Worm (Caenorhabditis elegans) whole organism, dauer: ENCODE measurements around the gene rpl-39.

Experiments
- unc-62 ChIP-seq: sonication (generic microtip); optimal IDR thresholded peaks from 2 replicates; lab custom pipeline; 2017; ENCODE audit warnings: missing biosample characterization, missing genetic modification reagents, missing genetic modification characterization

Gene rpl-39

DNA sequence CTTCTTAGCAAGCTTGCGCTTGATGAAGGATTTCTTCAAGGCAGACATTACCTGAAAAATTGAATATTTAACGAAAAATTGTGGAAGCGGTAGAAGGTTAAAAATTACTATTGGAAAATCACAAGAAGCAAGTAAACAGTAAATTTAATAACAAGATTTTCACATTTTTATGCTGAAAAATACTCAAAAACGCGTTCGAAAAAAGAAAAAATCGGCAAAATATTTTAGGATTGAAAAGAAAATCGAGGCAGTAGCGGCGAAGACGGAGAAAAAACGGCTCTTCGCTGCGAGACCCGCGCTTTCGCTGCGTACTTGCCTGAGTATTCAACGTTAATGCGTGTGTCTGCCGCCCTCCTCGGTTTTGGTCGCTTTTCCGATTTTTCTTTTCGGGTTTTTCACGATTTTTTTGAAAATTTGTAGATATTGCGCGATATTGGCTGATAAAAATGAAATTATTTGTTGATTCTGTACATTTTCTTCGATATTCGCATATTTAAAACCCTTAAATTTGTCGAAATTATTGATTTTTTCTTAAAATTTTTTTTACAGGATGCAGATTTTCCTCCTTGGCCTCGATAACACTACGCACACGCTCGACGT lies at the start of gene rpl-39, which contains the start of gene rps-30:
rpl-39 (minus strand) TSS at position 51 of the 600 bp plus-strand sequence.
rps-30 (plus strand) TSS at position 550 of the 600 bp plus-strand sequence.
- no peak for TF ChIP-seq unc-62 (GFP tag; lab: Kevin White, UChicago)

ce11 chrV:7824138-7824537 lies 48.3 kb upstream of the rpl-39 start:
- TF ChIP-seq unc-62 (GFP tag; lab: Kevin White, UChicago) = no peak

DNA sequence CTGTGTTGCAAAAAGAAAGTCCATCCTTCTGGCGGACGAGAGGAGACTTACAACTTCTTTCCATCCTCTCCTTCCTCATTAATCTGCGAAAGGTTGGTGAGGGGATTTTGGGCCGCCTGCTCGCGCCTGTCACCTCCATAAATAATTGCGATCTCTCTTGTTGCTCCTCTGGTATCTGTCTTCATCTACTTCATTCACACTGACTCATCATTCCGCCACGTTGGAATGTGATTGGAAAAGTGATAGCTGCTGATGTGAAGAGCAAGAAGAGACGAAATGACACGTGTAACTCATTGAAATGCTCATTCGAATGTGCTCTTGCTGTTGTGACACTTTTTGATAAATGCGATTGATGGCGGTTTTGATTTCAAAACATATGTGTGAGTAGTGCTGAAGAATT lies 46.8 kb upstream of the rpl-39 start:
- no peak for TF ChIP-seq unc-62 (GFP tag; lab: Kevin White, UChicago)

DNA sequence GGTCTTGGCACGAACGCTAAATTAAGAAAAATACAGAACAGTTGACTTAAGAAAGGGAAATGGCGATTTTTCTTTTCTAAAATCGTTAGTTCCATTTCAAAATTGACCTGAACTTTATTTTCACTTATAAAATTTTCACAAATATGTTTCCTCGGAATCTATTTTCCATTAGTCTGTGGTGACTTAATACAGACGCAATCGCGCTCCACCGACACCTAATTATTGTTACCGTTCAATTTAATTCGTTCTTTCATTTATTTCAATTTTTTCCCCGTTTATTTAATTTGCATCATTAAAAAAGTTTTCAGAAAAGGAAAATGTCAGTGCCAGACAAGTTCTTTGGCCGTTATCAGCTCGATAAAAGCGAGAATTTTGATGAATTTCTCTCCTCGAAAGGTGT lies 44.4 kb upstream of the rpl-39 start, which contains the start of gene lbp-4:
lbp-4 (plus strand) TSS at position 309 of the 400 bp plus-strand sequence.
- no peak for TF ChIP-seq unc-62 (GFP tag; lab: Kevin White, UChicago)

- no peak for TF ChIP-seq unc-62 (GFP tag; lab: Kevin White, UChicago)
These were observed 43.7 kb upstream of the rpl-39 start for ce11 chrV:7819585-7819984.

- no peak for TF ChIP-seq unc-62 (GFP tag; lab: Kevin White, UChicago)
These were observed 40.6 kb upstream of the rpl-39 start for ce11 chrV:7816486-7816885.

DNA sequence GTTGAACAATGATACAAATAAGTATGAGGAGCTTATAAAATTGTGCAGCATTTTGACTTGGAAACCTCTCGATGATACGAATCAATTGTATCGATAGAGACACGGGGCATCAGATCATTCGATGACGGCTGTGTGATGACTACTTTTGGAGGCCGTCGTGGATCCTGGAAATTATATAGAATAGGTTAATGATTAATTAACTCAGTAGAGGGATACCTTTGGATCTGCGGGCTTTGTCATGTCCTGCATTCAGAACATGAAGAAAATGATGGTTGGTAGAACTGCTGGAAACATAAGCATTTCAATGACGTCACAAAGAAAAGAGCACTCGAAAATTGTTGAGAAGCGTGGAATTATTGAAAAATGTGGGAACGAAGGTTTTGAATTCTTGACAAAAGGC lies 38.7 kb upstream of the rpl-39 start, which contains the start of gene ZK742.6:
ZK742.6 (minus strand) TSS at position 342 of the 400 bp plus-strand sequence.
- no peak for TF ChIP-seq unc-62 (GFP tag; lab: Kevin White, UChicago)

DNA sequence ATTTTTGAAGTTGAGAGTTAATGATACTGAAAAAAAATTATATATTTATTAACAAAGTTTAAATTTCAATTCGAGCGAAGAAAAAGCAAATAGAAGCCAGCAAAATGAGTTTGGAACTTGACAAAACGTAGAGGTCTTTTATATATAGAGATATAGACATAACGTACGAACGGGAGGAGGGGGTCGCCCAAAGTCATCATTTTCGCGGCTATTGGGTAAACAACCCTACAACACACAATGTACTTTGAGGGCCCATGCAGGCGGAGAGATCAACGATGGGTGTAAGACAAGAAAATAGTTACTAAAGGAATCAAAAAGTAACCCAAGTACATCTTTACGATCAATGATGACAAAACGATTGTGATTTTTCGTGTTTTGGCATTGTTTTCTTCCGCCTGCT lies 35.9 kb upstream of the rpl-39 start, which contains the start of gene ZK742.4:
ZK742.4 (minus strand) TSS at position 35 of the 400 bp plus-strand sequence.
- TF ChIP-seq unc-62 (GFP tag; lab: Kevin White, UChicago) = no peak

DNA sequence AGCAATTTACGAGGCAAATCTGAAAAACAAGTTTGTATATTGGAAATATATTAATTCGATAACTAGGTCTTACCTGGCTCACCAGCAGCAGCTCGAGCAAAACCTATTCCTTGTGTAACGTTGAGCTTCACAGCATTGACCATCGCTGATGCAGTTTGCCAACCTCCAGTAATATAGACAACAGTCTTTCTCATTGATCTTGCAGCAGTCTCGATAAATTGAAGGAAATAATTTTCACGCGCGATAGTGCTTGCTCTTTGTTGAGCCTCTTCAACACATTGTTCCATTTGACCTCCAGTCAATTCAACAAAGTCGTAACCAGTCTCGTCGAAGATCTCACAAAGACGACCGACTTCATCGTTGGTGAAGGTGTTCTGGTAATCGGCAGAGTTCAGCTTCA lies 34.7 kb upstream of the rpl-39 start:
- TF ChIP-seq unc-62 (GFP tag; lab: Kevin White, UChicago) = no peak

DNA sequence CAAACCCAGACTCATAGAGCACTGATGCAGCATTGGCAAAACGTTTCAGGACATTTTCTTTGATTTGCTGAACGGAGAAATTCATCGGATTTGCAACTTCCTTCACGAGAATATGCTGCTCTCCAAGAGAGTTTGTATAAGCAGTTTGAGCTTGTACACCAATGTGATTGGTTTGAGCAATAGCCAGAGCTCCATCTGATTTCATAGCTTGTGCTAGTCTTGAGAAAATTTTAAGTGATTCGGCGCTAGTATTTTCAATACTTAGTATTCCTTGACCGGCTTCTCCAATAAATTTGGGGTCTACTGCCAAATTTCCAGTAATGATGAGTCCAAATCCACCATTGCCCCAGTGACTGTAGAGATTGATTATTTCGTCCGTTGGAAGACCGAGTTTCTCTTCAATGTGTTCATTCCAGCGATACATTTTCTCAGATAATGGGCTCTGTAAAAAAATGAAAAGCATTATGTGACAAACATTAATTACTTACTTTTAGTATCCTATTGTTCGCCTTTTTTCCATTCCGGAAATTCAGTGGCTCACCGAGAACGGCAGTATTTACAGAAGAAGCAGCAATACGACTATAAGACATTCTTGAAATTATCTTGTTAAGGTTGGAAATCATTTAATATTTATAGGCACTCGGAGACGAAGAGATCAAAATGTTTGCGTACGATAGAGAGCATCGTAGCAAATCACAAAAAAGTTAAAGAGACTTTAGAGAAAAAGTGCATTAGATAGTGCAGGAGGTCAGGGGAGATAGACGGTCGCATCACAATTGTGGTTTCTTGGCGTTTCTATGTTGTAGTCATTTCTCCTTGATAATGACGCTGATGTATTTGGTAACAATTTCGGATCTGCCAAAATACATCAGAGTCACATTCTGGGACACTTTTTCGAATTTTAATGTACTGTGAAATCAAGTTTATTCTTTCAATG lies 33.7 kb upstream of the rpl-39 start, which contains the start of gene ZK742.3:
ZK742.3 (minus strand) TSS at position 593 of the 937 bp plus-strand sequence.
- TF ChIP-seq unc-62 (GFP tag; lab: Kevin White, UChicago) = no peak

DNA sequence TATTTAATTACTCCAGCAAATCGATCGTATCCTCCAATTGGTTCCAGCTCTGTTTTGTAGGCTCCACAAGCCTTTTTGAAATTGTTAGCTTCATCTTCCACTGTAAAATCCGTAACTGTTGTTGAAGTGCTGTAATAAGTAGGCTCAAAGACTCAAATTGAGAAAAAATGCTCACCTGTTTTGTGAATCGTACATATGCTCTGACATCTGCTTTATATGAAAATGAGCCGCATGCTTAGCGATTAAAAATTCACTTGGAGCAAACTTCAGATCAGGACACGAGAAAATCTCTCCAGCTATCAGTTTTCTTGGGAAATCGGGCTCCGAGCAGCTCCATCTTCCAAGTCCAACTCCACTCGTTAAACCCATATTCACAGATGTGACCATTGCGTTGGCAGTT lies 32.6 kb upstream of the rpl-39 start:
- TF ChIP-seq unc-62 (GFP tag; lab: Kevin White, UChicago) = no peak

DNA sequence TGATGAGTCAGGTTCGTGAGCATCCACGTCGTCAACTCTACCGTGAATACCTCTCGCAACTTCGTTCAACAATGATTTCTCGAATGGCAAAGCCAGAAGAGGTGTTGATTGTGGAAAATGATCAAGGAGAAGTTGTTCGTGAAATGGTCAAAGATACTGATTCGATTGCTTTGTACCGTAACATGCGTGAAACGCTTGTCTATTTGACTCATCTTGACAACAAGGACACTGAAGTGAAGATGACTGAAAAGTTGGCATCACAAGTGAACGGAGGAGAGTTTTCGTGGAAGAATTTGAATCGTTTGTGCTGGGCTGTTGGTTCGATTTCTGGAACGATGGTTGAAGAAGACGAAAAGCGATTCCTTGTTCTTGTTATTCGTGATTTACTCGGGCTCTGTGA lies 30.8 kb upstream of the rpl-39 start:
- TF ChIP-seq unc-62 (GFP tag; lab: Kevin White, UChicago) = no peak

ce11 chrV:7804801-7805163 lies 28.9 kb upstream of the rpl-39 start, which contains the start of gene xpo-1:
Gene xpo-1 (plus strand): TSS chrV:7805064.
- TF ChIP-seq unc-62 (GFP tag; lab: Kevin White, UChicago) = no peak

DNA sequence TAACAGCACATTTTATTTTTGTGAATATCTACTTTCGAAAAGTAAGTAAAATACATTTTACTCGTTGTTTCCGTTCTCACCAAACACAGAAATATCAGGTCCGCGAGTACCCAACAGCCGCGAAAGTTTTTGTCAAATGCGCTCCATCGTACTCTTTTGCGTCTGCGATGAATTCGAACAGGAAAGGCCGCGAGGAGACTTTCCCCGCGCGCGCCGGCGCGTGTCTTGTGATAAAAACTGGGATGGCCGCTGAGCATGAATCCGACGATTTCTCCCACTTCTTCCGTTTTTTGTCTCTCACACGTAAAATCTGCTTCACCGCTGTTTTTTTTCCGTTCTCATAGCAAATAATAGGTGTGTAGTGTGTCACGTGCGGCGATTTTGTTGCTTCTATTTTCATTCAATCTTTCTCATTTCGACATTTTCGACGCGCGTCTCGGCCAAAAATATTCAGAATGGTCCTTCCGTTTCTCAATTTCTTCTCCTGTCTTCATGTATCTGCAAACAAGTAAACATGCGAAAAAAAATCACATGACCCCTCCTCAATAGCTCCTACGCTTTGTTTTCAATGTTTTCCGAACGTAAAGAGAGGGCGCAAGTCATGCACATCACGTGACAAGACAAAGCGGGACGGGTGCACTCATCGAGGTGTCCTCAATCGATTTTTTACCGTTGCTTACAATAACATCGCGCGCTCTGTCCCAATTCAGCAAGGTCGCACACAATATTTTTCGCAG lies 28.4 kb upstream of the rpl-39 start, which contains the start of gene uvs-1:
uvs-1 (minus strand) TSS at position 145 of the 737 bp plus-strand sequence.
- no peak for TF ChIP-seq unc-62 (GFP tag; lab: Kevin White, UChicago)

ce11 chrV:7803563-7803962 lies 27.7 kb upstream of the rpl-39 start:
- no peak for TF ChIP-seq unc-62 (GFP tag; lab: Kevin White, UChicago)
